Fruit fly (Drosophila melanogaster) whole organism, adult: Measurements from ENCODE around the gene Ppi1.

Source experiments
- bab1 ChIP-seq: fragments of 200-800 bp; sonication (Bioruptor generic); optimal IDR thresholded peaks from 3 replicates; lab custom pipeline; 2019; ENCODE audit warnings: missing biosample characterization, mild to moderate bottlenecking, missing genetic modification characterization, moderate library complexity
- ovo ChIP-seq: fragments of 200-800 bp; sonication (Bioruptor generic); optimal IDR thresholded peaks from 2 replicates; lab custom pipeline; 2016; ENCODE audit warnings: missing biosample characterization, missing genetic modification characterization

- TF ChIP-seq ovo (GFP tag; lab: Kevin White, UChicago) (no peak), bab1 (no peak)
Observed at dm6 chr3R:30095381-30095780, 33.5 kb downstream of the Ppi1 start.
